Worm (Caenorhabditis elegans): ENCODE data around the gene Y48G9A.9.

The Y48G9A.9 gene

ce11 chrIII:2091367-2091766 is 1.1 kb upstream of the Y48G9A.9 start:
- TF ChIP-seq nhr-28 (tag; optimal IDR thresholded peaks at IDR 0.05) (peak; percentile 65), ama-1 (optimal IDR thresholded peaks at IDR 0.05) (no peak), daf-16 (GFP tag; optimal IDR thresholded peaks at IDR 0.05) (no peak), daf-16 (tag; optimal IDR thresholded peaks at IDR 0.05) (peak; percentile 54), set-16 (GFP tag; IDR thresholded peaks at IDR 0.05) (no peak), pqm-1 (tag; optimal IDR thresholded peaks at IDR 0.05) (peak; percentile 64), dve-1 (tag; optimal IDR thresholded peaks at IDR 0.05; ENCODE audit: insufficient read depth) (peak; percentile 20), dmd-6 (GFP tag; IDR thresholded peaks at IDR 0.05) (peak; percentile 6; the same call in 1 of the 2 replicates), fkh-10 (GFP tag; optimal IDR thresholded peaks at IDR 0.05) (no peak), mes-2 (tag; optimal IDR thresholded peaks at IDR 0.05; ENCODE audit: poor library complexity, severe bottlenecking) (no peak), ztf-11 (tag; optimal IDR thresholded peaks at IDR 0.05) (no peak), unc-62 (GFP tag; optimal IDR thresholded peaks at IDR 0.05 in 1 of 2) (peak in 1 of 2 experiments; percentile 57), unc-62 (tag; optimal IDR thresholded peaks at IDR 0.05) (no peak)

- TF ChIP-seq mdt-29 (GFP tag; IDR thresholded peaks at IDR 0.05) (no peak), Y105C5A.15 (GFP tag; IDR thresholded peaks at IDR 0.05) (no peak), nhr-41 (GFP tag; IDR thresholded peaks at IDR 0.05) (no peak), gei-8 (GFP tag; optimal IDR thresholded peaks at IDR 0.05) (no peak), ceh-28 (tag; optimal IDR thresholded peaks at IDR 0.05) (peak; percentile 85)
Measured at ce11 chrIII:2098185-2098584, 5.7 kb downstream of the Y48G9A.9 start.

- TF ChIP-seq T20F7.1 (GFP tag; optimal IDR thresholded peaks at IDR 0.05) (peak; percentile 51), pha-4 (GFP tag; IDR thresholded peaks at IDR 0.05) (peak; percentile 50; the same call in 1 of the 2 replicates), pha-4 (tag; optimal IDR thresholded peaks at IDR 0.05) (no peak), ztf-7 (tag; optimal IDR thresholded peaks at IDR 0.05) (no peak), tra-1 (GFP tag; IDR thresholded peaks at IDR 0.05) (0 out of 2 replicates have a peak, but pooled peaks have one; percentile 27), pqm-1 (tag; optimal IDR thresholded peaks at IDR 0.05) (peak; percentile 69), hlh-30 (tag; optimal IDR thresholded peaks at IDR 0.05; ENCODE audit: insufficient read depth) (peak; percentile 53), dmd-6 (GFP tag; IDR thresholded peaks at IDR 0.05) (peak; percentile 85), Y105C5A.15 (GFP tag; IDR thresholded peaks at IDR 0.05) (no peak), F44E2.7 (GFP tag; IDR thresholded peaks at IDR 0.05) (no peak), madf-9 (GFP tag; conservative IDR thresholded peaks at IDR 0.05) (0 out of 2 replicates have a peak, but pooled peaks have one; percentile 12), hlh-11 (tag; optimal IDR thresholded peaks at IDR 0.05) (peak; percentile 78), dmd-9 (GFP tag; IDR thresholded peaks at IDR 0.05) (no peak), mep-1 (tag; optimal IDR thresholded peaks at IDR 0.05) (peak; percentile 21), fos-1 (tag; optimal IDR thresholded peaks at IDR 0.05) (no peak), Y5F2A.4 (GFP tag; optimal IDR thresholded peaks at IDR 0.05) (no peak), T26A8.4 (GFP tag; IDR thresholded peaks at IDR 0.05) (no peak), lin-38 (GFP tag; IDR thresholded peaks at IDR 0.05) (no peak), unc-62 (GFP tag; optimal IDR thresholded peaks at IDR 0.05 in 1 of 2) (peak; percentile 16 to 97), unc-62 (tag; optimal IDR thresholded peaks at IDR 0.05) (no peak), daf-16 (GFP tag; optimal IDR thresholded peaks at IDR 0.05) (no peak), daf-16 (tag; optimal IDR thresholded peaks at IDR 0.05) (peak; percentile 50), nhr-77 (tag; optimal IDR thresholded peaks at IDR 0.05) (peak; percentile 75), ceh-82 (tag; optimal IDR thresholded peaks at IDR 0.05) (no peak), spr-3 (GFP tag; optimal IDR thresholded peaks at IDR 0.05) (no peak), jun-1 (tag; optimal IDR thresholded peaks at IDR 0.05) (no peak), lsy-2 (tag; optimal IDR thresholded peaks at IDR 0.05) (peak in 1 of 2 experiments; percentile 34), php-3 (GFP tag; IDR thresholded peaks at IDR 0.05) (peak; percentile 59; the same call in 1 of the 2 replicates), dve-1 (tag; optimal IDR thresholded peaks at IDR 0.05; ENCODE audit: insufficient read depth) (peak; percentile 72), duxl-1 (tag; optimal IDR thresholded peaks at IDR 0.05; ENCODE audit: poor library complexity) (no peak), mdt-29 (GFP tag; IDR thresholded peaks at IDR 0.05) (no peak), lin-13 (GFP tag; optimal IDR thresholded peaks at IDR 0.05) (peak; percentile 19), lin-39 (tag; optimal IDR thresholded peaks at IDR 0.05) (no peak), hif-1 (tag; optimal IDR thresholded peaks at IDR 0.05) (peak in 1 of 2 experiments; percentile 34), nhr-28 (tag; optimal IDR thresholded peaks at IDR 0.05) (peak; percentile 87), ces-1 (GFP tag; optimal IDR thresholded peaks at IDR 0.05) (no peak), D1046.2 (GFP tag; IDR thresholded peaks at IDR 0.05) (no peak)
Measured at ce11 chrIII:2099808-2100366, 7.4 kb downstream of the Y48G9A.9 start.

Data from whole organism, L4 larva.